Worm (Caenorhabditis elegans) whole organism, L2 larva: ENCODE results near the gene F21C10.6.

ENCODE experiments used
- C34F6.9 ChIP-seq: fragments of 150-350 bp; optimal IDR thresholded peaks from 2 replicates; lab custom pipeline; 2014; ENCODE audit warnings: missing biosample characterization, missing genetic modification characterization
- F13H6.1 ChIP-seq: sonication (generic microtip); optimal IDR thresholded peaks from 2 replicates; lab custom pipeline; 2016; ENCODE audit warnings: missing genetic modification characterization, missing compliant biosample characterization
- R02D3.7 ChIP-seq: fragments of 150-350 bp; optimal IDR thresholded peaks from 2 replicates; lab custom pipeline; 2014; ENCODE audit warnings: missing biosample characterization, missing genetic modification characterization
- Y55F3AM.14 ChIP-seq: fragments of 200-800 bp; sonication (Bioruptor generic); optimal IDR thresholded peaks from 2 replicates; lab custom pipeline; 2018; ENCODE audit warnings: mild to moderate bottlenecking, missing genetic modification characterization, missing compliant biosample characterization
- ZK546.5 ChIP-seq: sonication (generic microtip); optimal IDR thresholded peaks from 2 replicates; lab custom pipeline; 2017; ENCODE audit warnings: missing biosample characterization, missing genetic modification characterization
- aly-2 ChIP-seq: fragments of 150-350 bp; optimal IDR thresholded peaks from 2 replicates; lab custom pipeline; 2014; ENCODE audit warnings: missing biosample characterization, missing genetic modification characterization
- ama-1 ChIP-seq: fragments of 150-350 bp; optimal IDR thresholded peaks from 2 replicates; lab custom pipeline; 2018; ENCODE audit warnings: inconsistent platforms
- blmp-1 ChIP-seq: sonication (generic microtip); optimal IDR thresholded peaks from 2 replicates; lab custom pipeline; 2017; ENCODE audit warnings: missing genetic modification characterization, mild to moderate bottlenecking, missing compliant biosample characterization, antibody characterized with exemption, moderate library complexity; ENCODE audit not compliant: insufficient read depth
- ceh-82 ChIP-seq: fragments of 150-350 bp; optimal IDR thresholded peaks from 2 replicates; lab custom pipeline; 2014; ENCODE audit warnings: missing biosample characterization, missing genetic modification characterization
- crh-2 ChIP-seq: sonication (generic microtip); optimal IDR thresholded peaks from 2 replicates; lab custom pipeline; 2017; ENCODE audit warnings: missing biosample characterization, missing genetic modification characterization
- dmd-4 ChIP-seq: sonication (generic microtip); optimal IDR thresholded peaks from 2 replicates; lab custom pipeline; 2017; ENCODE audit warnings: missing biosample characterization, missing genetic modification characterization
- egl-27 ChIP-seq: sonication (generic microtip); optimal IDR thresholded peaks from 3 replicates; lab custom pipeline; 2017; ENCODE audit warnings: missing biosample characterization, missing genetic modification reagents, missing genetic modification characterization
- elt-3 ChIP-seq: sonication (generic microtip); optimal IDR thresholded peaks from 2 replicates; lab custom pipeline; 2017; ENCODE audit warnings: missing biosample characterization, missing genetic modification characterization
- gmeb-1 ChIP-seq: fragments of 150-350 bp; optimal IDR thresholded peaks from 2 replicates; lab custom pipeline; 2014; ENCODE audit warnings: missing biosample characterization, missing genetic modification characterization
- lin-11 ChIP-seq: fragments of 150-350 bp; sonication (generic microtip); optimal IDR thresholded peaks from 2 replicates; lab custom pipeline; 2014; ENCODE audit warnings: missing biosample characterization, missing genetic modification characterization, inconsistent platforms, mixed read lengths
- lin-39 ChIP-seq: fragments of 150-350 bp; optimal IDR thresholded peaks from 2 replicates; lab custom pipeline; 2014; ENCODE audit warnings: missing biosample characterization, missing genetic modification reagents, missing genetic modification characterization
- lsy-2 ChIP-seq, 2 experiments: fragments of 150-350 bp in 1 of 2; sonication (generic microtip) in 1 of 2; optimal IDR thresholded peaks; 2 replicates each; lab custom pipeline; 2014 to 2017; ENCODE audit warnings: missing biosample characterization in 2 of 2, missing genetic modification characterization in 2 of 2
- mab-5 ChIP-seq: fragments of 150-350 bp; optimal IDR thresholded peaks from 2 replicates; lab custom pipeline; 2014; ENCODE audit warnings: missing biosample characterization, missing genetic modification characterization
- mbf-1 ChIP-seq: sonication (generic microtip); optimal IDR thresholded peaks from 2 replicates; lab custom pipeline; 2017; ENCODE audit warnings: missing biosample characterization, missing genetic modification characterization
- mdl-1 ChIP-seq, 2 experiments: fragments of 150-350 bp in 1 of 2; sonication (generic microtip) in 1 of 2; optimal IDR thresholded peaks; 2 replicates each; lab custom pipeline; 2017; ENCODE audit warnings: missing biosample characterization in 2 of 2, missing genetic modification characterization in 2 of 2
- nhr-10 ChIP-seq: sonication (generic microtip); optimal IDR thresholded peaks from 2 replicates; lab custom pipeline; 2017; ENCODE audit warnings: missing biosample characterization, missing genetic modification characterization
- nhr-12 ChIP-seq: fragments of 150-350 bp; optimal IDR thresholded peaks from 2 replicates; lab custom pipeline; 2014; ENCODE audit warnings: missing biosample characterization, missing genetic modification characterization
- nhr-129 ChIP-seq: fragments of 150-350 bp; optimal IDR thresholded peaks from 2 replicates; lab custom pipeline; 2014; ENCODE audit warnings: missing biosample characterization, missing genetic modification characterization
- nhr-21 ChIP-seq: fragments of 150-350 bp; optimal IDR thresholded peaks from 2 replicates; lab custom pipeline; 2014; ENCODE audit warnings: missing biosample characterization, missing genetic modification characterization
- nhr-23 ChIP-seq: fragments of 150-350 bp; optimal IDR thresholded peaks from 2 replicates; lab custom pipeline; 2014; ENCODE audit warnings: missing biosample characterization, missing genetic modification reagents, missing genetic modification characterization
- nhr-25 ChIP-seq: fragments of 150-350 bp; sonication (generic microtip); optimal IDR thresholded peaks from 3 replicates; lab custom pipeline; 2014; ENCODE audit warnings: missing biosample characterization, missing genetic modification characterization
- nhr-6 ChIP-seq: fragments of 150-350 bp; optimal IDR thresholded peaks from 2 replicates; lab custom pipeline; 2014; ENCODE audit warnings: missing biosample characterization, missing genetic modification characterization
- nhr-77 ChIP-seq: fragments of 150-350 bp; optimal IDR thresholded peaks from 2 replicates; lab custom pipeline; 2014; ENCODE audit warnings: missing biosample characterization, missing genetic modification characterization
- peb-1 ChIP-seq: fragments of 150-350 bp; optimal IDR thresholded peaks from 2 replicates; lab custom pipeline; 2014; ENCODE audit warnings: missing biosample characterization, missing genetic modification characterization
- sem-4 ChIP-seq: fragments of 150-350 bp; optimal IDR thresholded peaks from 2 replicates; lab custom pipeline; 2014; ENCODE audit warnings: missing biosample characterization, missing genetic modification reagents, missing genetic modification characterization
- skn-1 ChIP-seq: sonication (generic microtip); optimal IDR thresholded peaks from 2 replicates; lab custom pipeline; 2017; ENCODE audit warnings: missing biosample characterization, missing genetic modification characterization
- sma-3 ChIP-seq: sonication (generic microtip); optimal IDR thresholded peaks from 2 replicates; lab custom pipeline; 2016; ENCODE audit warnings: missing genetic modification reagents, missing genetic modification characterization, missing compliant biosample characterization
- sma-9 ChIP-seq, 2 experiments: fragments of 150-350 bp in 1 of 2; sonication (generic microtip) in 1 of 2; optimal IDR thresholded peaks; 2 replicates each; lab custom pipeline; 2014 to 2016; ENCODE audit warnings: missing genetic modification characterization in 2 of 2, mild to moderate bottlenecking in 1 of 2, missing biosample characterization in 1 of 2, missing compliant biosample characterization in 1 of 2, missing genetic modification reagents in 1 of 2, moderate library complexity in 1 of 2
- snpc-4 ChIP-seq: fragments of 150-350 bp; optimal IDR thresholded peaks from 2 replicates; lab custom pipeline; 2014; ENCODE audit warnings: missing biosample characterization, missing genetic modification characterization
- unc-39 ChIP-seq: fragments of 150-350 bp; optimal IDR thresholded peaks from 2 replicates; lab custom pipeline; 2014; ENCODE audit warnings: missing biosample characterization, missing genetic modification characterization
- unc-55 ChIP-seq: fragments of 150-350 bp; sonication (generic microtip); optimal IDR thresholded peaks from 3 replicates; lab custom pipeline; 2014; ENCODE audit warnings: missing biosample characterization, missing genetic modification reagents, missing genetic modification characterization
- unc-62 ChIP-seq: fragments of 150-350 bp; optimal IDR thresholded peaks from 2 replicates; lab custom pipeline; 2014; ENCODE audit warnings: missing biosample characterization, missing genetic modification reagents, missing genetic modification characterization
- zag-1 ChIP-seq: fragments of 150-350 bp; optimal IDR thresholded peaks from 2 replicates; lab custom pipeline; 2014; ENCODE audit warnings: missing biosample characterization, missing genetic modification characterization
- ztf-1 ChIP-seq: fragments of 200-800 bp; sonication (Bioruptor generic); conservative IDR thresholded peaks from 2 replicates; pipeline ENCODE4 v1.3.6; 2022; ENCODE audit warnings: missing genetic modification characterization, missing compliant biosample characterization
- ztf-11 ChIP-seq: sonication (generic microtip); optimal IDR thresholded peaks from 2 replicates; lab custom pipeline; 2017; ENCODE audit warnings: missing biosample characterization, missing genetic modification characterization
- ztf-4 ChIP-seq: fragments of 150-350 bp; optimal IDR thresholded peaks from 2 replicates; lab custom pipeline; 2014; ENCODE audit warnings: missing biosample characterization, missing genetic modification characterization

Gene F21C10.6

ce11 chrV:9092209-9092608 lies 32.1 kb upstream of the F21C10.6 start, which contains the start of gene T27E4.1 (continued):
- no peak for TF ChIP-seq ztf-11 (tag; lab: Kevin White, UChicago)
- TF ChIP-seq mbf-1 (tag; lab: Kevin White, UChicago) = no peak
- peak; percentile 53 for TF ChIP-seq zag-1
- no peak for TF ChIP-seq unc-39 (tag; lab: Kevin White, UChicago)
- TF ChIP-seq nhr-10 = no peak
- TF ChIP-seq, all 48 proteins: peak for 6

ce11 chrV:9094060-9094628 lies 30.1 kb upstream of the F21C10.6 start:
- peak; percentile 96 for TF ChIP-seq sma-9 (GFP tag; optimal IDR thresholded peaks at IDR 0.05; lab: Kevin White, UChicago)
- TF ChIP-seq sma-9 (tag; optimal IDR thresholded peaks at IDR 0.05; lab: Kevin White, UChicago) = no peak
- TF ChIP-seq nhr-129 (tag; lab: Kevin White, UChicago) = peak; percentile 93
- TF ChIP-seq ama-1 (lab: Kevin White, UChicago) = peak; percentile 46
- no peak for TF ChIP-seq dmd-4 (tag; lab: Kevin White, UChicago)
- TF ChIP-seq unc-62 (GFP tag; lab: Kevin White, UChicago) = no peak
- peak; percentile 5 for TF ChIP-seq nhr-25 (tag; lab: Kevin White, UChicago)
- peak; percentile 35 for TF ChIP-seq ztf-4 (tag; lab: Kevin White, UChicago)
- TF ChIP-seq gmeb-1 (tag; lab: Kevin White, UChicago) = peak; percentile 51
- no peak for TF ChIP-seq nhr-10
- peak; percentile 58 for TF ChIP-seq sma-3 (GFP tag; lab: Kevin White, UChicago)
- TF ChIP-seq ztf-1 = no peak
- TF ChIP-seq lin-11 = peak; percentile 7
- TF ChIP-seq nhr-21 (tag; lab: Kevin White, UChicago) = peak; percentile 21
- TF ChIP-seq crh-2 (tag; lab: Kevin White, UChicago) = peak; percentile 81
- peak in 1 of 2 experiments; percentile 39 for TF ChIP-seq mdl-1 (tag; optimal IDR thresholded peaks at IDR 0.05; lab: Kevin White, UChicago)
- no peak for TF ChIP-seq unc-39 (tag; lab: Kevin White, UChicago)
- TF ChIP-seq lsy-2 (tag; optimal IDR thresholded peaks at IDR 0.05; lab: Kevin White, UChicago) = peak in 1 of 2 experiments; percentile 72
- peak; percentile 68 for TF ChIP-seq C34F6.9 (tag; lab: Kevin White, UChicago)
- peak; percentile 35 for TF ChIP-seq snpc-4
- TF ChIP-seq F13H6.1 (tag; lab: Kevin White, UChicago) = peak; percentile 75
- peak; percentile 0 for TF ChIP-seq unc-55 (GFP tag; lab: Kevin White, UChicago)
- peak; percentile 48 for TF ChIP-seq Y55F3AM.14 (GFP tag; lab: Kevin White, UChicago)

- TF ChIP-seq ztf-4 (tag; lab: Kevin White, UChicago) = no peak
- peak; percentile 13 for TF ChIP-seq crh-2 (tag; lab: Kevin White, UChicago)
- peak; percentile 20 for TF ChIP-seq C34F6.9 (tag; lab: Kevin White, UChicago)
- no peak for TF ChIP-seq ZK546.5 (tag; lab: Kevin White, UChicago)
- no peak for TF ChIP-seq nhr-77 (tag; lab: Kevin White, UChicago)
- TF ChIP-seq sma-9 (GFP tag; optimal IDR thresholded peaks at IDR 0.05; lab: Kevin White, UChicago) = peak; percentile 43
- TF ChIP-seq sma-9 (tag; optimal IDR thresholded peaks at IDR 0.05; lab: Kevin White, UChicago) = no peak
- TF ChIP-seq gmeb-1 (tag; lab: Kevin White, UChicago) = no peak
- peak in 1 of 2 experiments; percentile 5 for TF ChIP-seq lsy-2 (tag; optimal IDR thresholded peaks at IDR 0.05; lab: Kevin White, UChicago)
These were observed 29.3 kb upstream of the F21C10.6 start for ce11 chrV:9094976-9095375.

ce11 chrV:9095613-9096317 lies 28.5 kb upstream of the F21C10.6 start, which contains the start of gene F21C10.10:
Gene F21C10.10 (plus strand): TSS chrV:9096267.
- TF ChIP-seq unc-39 (tag; lab: Kevin White, UChicago) (no peak), sem-4 (tag; lab: Kevin White, UChicago) (peak; percentile 77), gmeb-1 (tag; lab: Kevin White, UChicago) (peak; percentile 73), nhr-10 (no peak), ceh-82 (tag; lab: Kevin White, UChicago) (no peak), sma-3 (GFP tag; lab: Kevin White, UChicago) (peak; percentile 93), mab-5 (tag; lab: Kevin White, UChicago) (peak; percentile 17), ztf-1 (no peak), nhr-21 (tag; lab: Kevin White, UChicago) (peak; percentile 96), Y55F3AM.14 (GFP tag; lab: Kevin White, UChicago) (peak; percentile 88), aly-2 (tag; lab: Kevin White, UChicago) (no peak), mdl-1 (tag; optimal IDR thresholded peaks at IDR 0.05; lab: Kevin White, UChicago) (peak; percentile 63 to 89), lin-39 (tag; lab: Kevin White, UChicago) (no peak), nhr-129 (tag; lab: Kevin White, UChicago) (peak; percentile 88), egl-27 (tag; lab: Kevin White, UChicago) (peak; percentile 85), nhr-23 (tag; lab: Kevin White, UChicago) (no peak), C34F6.9 (tag; lab: Kevin White, UChicago) (peak; percentile 86), nhr-6 (tag; lab: Kevin White, UChicago) (peak; percentile 85), nhr-12 (tag; lab: Kevin White, UChicago) (no peak), ztf-11 (tag; lab: Kevin White, UChicago) (no peak), nhr-77 (tag; lab: Kevin White, UChicago) (no peak), elt-3 (tag; lab: Kevin White, UChicago) (no peak), blmp-1 (peak; percentile 72), dmd-4 (tag; lab: Kevin White, UChicago) (no peak), skn-1 (tag; lab: Kevin White, UChicago) (no peak), peb-1 (no peak), R02D3.7 (tag; lab: Kevin White, UChicago) (no peak), lin-11 (no peak), unc-55 (GFP tag; lab: Kevin White, UChicago) (peak; percentile 29)
